Fruit fly (Drosophila melanogaster): Measurements from ENCODE around the gene CG10077.
A peak's percentile ranks its signal among the peaks of the same experiment; 100 is the strongest.

CG10077 gene

dm6 chr3L:6963792-6964487 is 8.2 kb upstream of the CG10077 start (continued):
- TF ChIP-seq NfI (GFP tag; optimal IDR thresholded peaks at IDR 0.05) = peak; percentile 81
- no peak; the same call in 1 of the 2 replicates for TF ChIP-seq CG10321 (GFP tag; IDR thresholded peaks at IDR 0.05)
- TF ChIP-seq CG12659 (GFP tag; optimal IDR thresholded peaks at IDR 0.05) = peak; percentile 76
- TF ChIP-seq da (GFP tag; optimal IDR thresholded peaks at IDR 0.05) = no peak
- TF ChIP-seq CG15696 (tag; optimal IDR thresholded peaks at IDR 0.05) = peak; percentile 52
- TF ChIP-seq Chrac-16 (GFP tag; optimal IDR thresholded peaks at IDR 0.05) = peak; percentile 87
- TF ChIP-seq HLH4C (GFP tag; IDR thresholded peaks at IDR 0.05; ENCODE audit: partially characterized antibody) = no peak
- peak; percentile 75 for TF ChIP-seq HLH54F (GFP tag; optimal IDR thresholded peaks at IDR 0.05)
- TF ChIP-seq CG7372 (GFP tag; IDR thresholded peaks at IDR 0.05) = peak; percentile 75
- peak; percentile 90 for TF ChIP-seq row (GFP tag; IDR thresholded peaks at IDR 0.05)
- no peak for TF ChIP-seq Dfd (GFP tag; optimal IDR thresholded peaks at IDR 0.05)
- peak; percentile 34 for TF ChIP-seq zen (tag; optimal IDR thresholded peaks at IDR 0.05)
- TF ChIP-seq Elba2 (GFP tag; optimal IDR thresholded peaks at IDR 0.05) = no peak
- 0 out of 2 replicates have a peak, but pooled peaks have one; percentile 48 for TF ChIP-seq CG1024 (GFP tag; IDR thresholded peaks at IDR 0.05)
- TF ChIP-seq Trl (optimal IDR thresholded peaks at IDR 0.05) = peak in 1 of 2 experiments; percentile 70
- TF ChIP-seq Trl (GFP tag; optimal IDR thresholded peaks at IDR 0.05) = peak; percentile 68
- no peak for TF ChIP-seq ato (GFP tag; IDR thresholded peaks at IDR 0.05; ENCODE audit: partially characterized antibody)
- TF ChIP-seq CG3163 (GFP tag; optimal IDR thresholded peaks at IDR 0.05) = peak; percentile 46
- peak; percentile 71 for TF ChIP-seq Mad (GFP tag; optimal IDR thresholded peaks at IDR 0.05)
- peak; percentile 68 for TF ChIP-seq CG6683 (GFP tag; optimal IDR thresholded peaks at IDR 0.05)
- TF ChIP-seq kah (GFP tag; optimal IDR thresholded peaks at IDR 0.05) = peak; percentile 28
- TF ChIP-seq croc (GFP tag; conservative IDR thresholded peaks at IDR 0.05) = peak; percentile 64; the same call in 2 of the 3 replicates
- TF ChIP-seq CG31365 (tag; optimal IDR thresholded peaks at IDR 0.05) = peak; percentile 22
- TF ChIP-seq CG10543 (GFP tag; optimal IDR thresholded peaks at IDR 0.05) = no peak
- no peak for TF ChIP-seq pan (optimal IDR thresholded peaks at IDR 0.05)
- peak in 1 of 2 experiments; percentile 72 for TF ChIP-seq pan (GFP tag; optimal IDR thresholded peaks at IDR 0.05 in 1 of 2, IDR thresholded peaks at IDR 0.05 in 1 of 2)
- no peak for TF ChIP-seq B-H2 (GFP tag; optimal IDR thresholded peaks at IDR 0.05)
- TF ChIP-seq CG7271 (tag; optimal IDR thresholded peaks at IDR 0.05) = no peak
- TF ChIP-seq trem (tag; optimal IDR thresholded peaks at IDR 0.05) = peak; percentile 70
- 0 out of 2 replicates have a peak, but pooled peaks have one; percentile 61 for TF ChIP-seq sens-2 (GFP tag; IDR thresholded peaks at IDR 0.05)
- TF ChIP-seq CG10431 (GFP tag; optimal IDR thresholded peaks at IDR 0.05) = no peak
- TF ChIP-seq wor (GFP tag; IDR thresholded peaks at IDR 0.05) = peak; percentile 50; the same call in 1 of the 2 replicates
- TF ChIP-seq CHES-1-like (GFP tag; optimal IDR thresholded peaks at IDR 0.05) = peak; percentile 76
- TF ChIP-seq CG4854 (GFP tag; optimal IDR thresholded peaks at IDR 0.05) = peak; percentile 71
- TF ChIP-seq YL-1 (GFP tag; optimal IDR thresholded peaks at IDR 0.05) = peak; percentile 2
- TF ChIP-seq pnt (GFP tag; optimal IDR thresholded peaks at IDR 0.05) = peak; percentile 77
- peak; percentile 75 for TF ChIP-seq CG10267 (tag; optimal IDR thresholded peaks at IDR 0.05)
- 0 out of 3 replicates have a peak, but pooled peaks have one; percentile 15 for TF ChIP-seq H15 (GFP tag; IDR thresholded peaks at IDR 0.05)
- TF ChIP-seq CG10654 (GFP tag; optimal IDR thresholded peaks at IDR 0.05) = peak; percentile 72
- peak; percentile 50 for TF ChIP-seq CG31224 (GFP tag; IDR thresholded peaks at IDR 0.05)
- peak; percentile 77 for TF ChIP-seq CG3847 (GFP tag; IDR thresholded peaks at IDR 0.05)
- no peak; the same call in 1 of the 2 replicates for TF ChIP-seq Ravus (GFP tag; IDR thresholded peaks at IDR 0.05)
- TF ChIP-seq sna (GFP tag; IDR thresholded peaks at IDR 0.05; ENCODE audit: partially characterized antibody) = no peak
- no peak for TF ChIP-seq chinmo (GFP tag; IDR thresholded peaks at IDR 0.05; ENCODE audit: partially characterized antibody)
- no peak for TF ChIP-seq z (GFP tag; IDR thresholded peaks at IDR 0.05)
- no peak for TF ChIP-seq Jarid2 (GFP tag; optimal IDR thresholded peaks at IDR 0.05)
- TF ChIP-seq CG10366 (GFP tag; IDR thresholded peaks at IDR 0.05) = peak; percentile 67
- TF ChIP-seq bigmax (GFP tag; optimal IDR thresholded peaks at IDR 0.05) = no peak
- TF ChIP-seq H2.0 (GFP tag; IDR thresholded peaks at IDR 0.05) = peak; percentile 67
- no peak for TF ChIP-seq Kr (GFP tag; optimal IDR thresholded peaks at IDR 0.05)

All from whole organism, embryonic.